Worm (Caenorhabditis elegans): Measurements from ENCODE around the gene abu-15.

Gene abu-15

DNA sequence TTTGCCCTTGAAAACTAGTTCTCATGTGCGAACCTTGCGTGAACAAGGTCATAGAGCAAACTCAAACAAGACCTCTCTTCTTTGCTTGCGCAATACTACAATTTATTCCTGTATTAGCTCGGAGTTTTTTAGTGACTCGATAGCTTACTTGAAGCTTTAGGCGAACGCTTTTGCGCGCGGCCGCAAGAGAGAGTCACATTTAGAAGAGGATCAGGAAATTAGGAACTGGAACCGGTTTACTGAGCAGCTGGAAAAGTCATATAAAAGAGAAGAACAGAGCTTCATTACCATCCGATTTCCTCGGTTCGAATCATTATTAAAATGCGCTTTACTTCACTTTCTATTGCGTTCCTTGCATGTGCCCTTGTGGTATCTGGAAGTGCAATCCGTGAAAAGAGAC, at the start of gene abu-15:
TSS of gene abu-15 (plus strand) at position 301 of the 400 bp plus-strand sequence.
- TF ChIP-seq pax-1 (tag; optimal IDR thresholded peaks at IDR 0.05) (no peak), ceh-45 (GFP tag; IDR thresholded peaks at IDR 0.05) (no peak), K09A11.1 (tag; optimal IDR thresholded peaks at IDR 0.05; ENCODE audit: insufficient read depth) (no peak), F13H6.1 (tag; optimal IDR thresholded peaks at IDR 0.05) (no peak)

DNA sequence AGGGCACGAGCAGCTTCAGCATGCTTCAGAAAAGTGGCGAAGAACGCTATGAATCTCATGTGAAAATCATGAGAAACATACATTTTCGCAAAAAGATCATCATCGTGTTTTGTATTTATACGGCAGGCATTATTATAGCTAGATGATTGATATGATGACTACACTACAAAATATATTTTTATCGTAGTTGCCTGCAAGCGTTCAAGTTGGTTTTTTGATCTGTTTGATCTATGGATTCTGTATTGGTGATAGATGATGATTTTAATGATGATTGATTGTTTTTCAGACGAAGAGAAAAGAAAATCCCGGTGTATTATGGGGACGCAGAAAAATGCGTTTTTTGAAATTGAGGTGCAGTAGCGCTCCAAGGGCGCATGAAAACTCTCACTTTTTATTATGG, 47.7 kb upstream of the abu-15 start, which contains the start of gene ugt-63:
TSS of gene ugt-63 (minus strand) at position 89 of the 400 bp plus-strand sequence.
- no peak for TF ChIP-seq hlh-6 (tag; optimal IDR thresholded peaks at IDR 0.05)
- TF ChIP-seq T23F11.4 (GFP tag; optimal IDR thresholded peaks at IDR 0.05): no peak
- TF ChIP-seq ahr-1 (tag; optimal IDR thresholded peaks at IDR 0.05): no peak
- no peak for TF ChIP-seq unc-86 (tag; optimal IDR thresholded peaks at IDR 0.05)
- no peak for TF ChIP-seq unc-42 (tag; optimal IDR thresholded peaks at IDR 0.05)
- TF ChIP-seq mec-3 (tag; optimal IDR thresholded peaks at IDR 0.05; ENCODE audit: borderline replicate concordance): no peak
- no peak for TF ChIP-seq sox-2 (GFP tag; IDR thresholded peaks at IDR 0.05)
- TF ChIP-seq ceh-45 (GFP tag; IDR thresholded peaks at IDR 0.05): no peak
- TF ChIP-seq C08G9.2 (tag; optimal IDR thresholded peaks at IDR 0.05): no peak
- TF ChIP-seq ets-4 (tag; optimal IDR thresholded peaks at IDR 0.05): no peak
- no peak for TF ChIP-seq hlh-13 (GFP tag; optimal IDR thresholded peaks at IDR 0.05)
- TF ChIP-seq sox-4 (tag; optimal IDR thresholded peaks at IDR 0.05): no peak
- TF ChIP-seq elt-2 (tag; optimal IDR thresholded peaks at IDR 0.05): no peak
- no peak for TF ChIP-seq F13H6.1 (tag; optimal IDR thresholded peaks at IDR 0.05)
- no peak for TF ChIP-seq pros-1 (tag; optimal IDR thresholded peaks at IDR 0.05)
- TF ChIP-seq C38D4.7 (GFP tag; optimal IDR thresholded peaks at IDR 0.05): no peak
- TF ChIP-seq ceh-19 (GFP tag; optimal IDR thresholded peaks at IDR 0.05): no peak
- TF ChIP-seq hlh-30 (tag; optimal IDR thresholded peaks at IDR 0.05; ENCODE audit: insufficient read depth): no peak
- TF ChIP-seq ztf-16 (tag; optimal IDR thresholded peaks at IDR 0.05): no peak
- TF ChIP-seq ceh-18 (tag; optimal IDR thresholded peaks at IDR 0.05): no peak

DNA sequence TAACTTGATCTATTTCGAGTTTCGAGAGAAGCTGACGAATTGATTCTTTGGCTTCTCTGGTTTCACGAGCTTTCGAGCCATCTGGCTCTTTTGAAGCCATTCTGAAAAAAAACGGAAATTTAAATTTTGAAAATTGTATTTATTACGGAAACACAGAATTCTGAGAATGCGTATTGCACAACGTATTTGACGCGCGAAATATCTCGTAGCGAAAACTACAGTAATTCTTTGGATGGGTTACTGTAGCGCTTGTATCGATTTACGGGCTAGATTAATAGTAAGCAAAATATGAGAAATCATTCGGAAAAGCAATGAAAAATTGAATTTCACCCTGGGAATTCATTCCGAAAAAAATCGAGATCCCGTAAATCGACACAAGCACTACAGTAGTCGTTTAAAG, 44.7 kb upstream of the abu-15 start, which contains the start of gene C04F5.8:
TSS of gene C04F5.8 (minus strand) at position 101 of the 400 bp plus-strand sequence.
- TF ChIP-seq sox-4 (tag; optimal IDR thresholded peaks at IDR 0.05) (no peak), nfya-1 (tag; optimal IDR thresholded peaks at IDR 0.05) (no peak), zip-5 (tag; optimal IDR thresholded peaks at IDR 0.05) (no peak), che-1 (tag; optimal IDR thresholded peaks at IDR 0.05) (no peak), sox-2 (GFP tag; IDR thresholded peaks at IDR 0.05) (no peak), ceh-6 (GFP tag; optimal IDR thresholded peaks at IDR 0.05) (no peak), npax-4 (tag; optimal IDR thresholded peaks at IDR 0.05) (no peak), ceh-48 (tag; optimal IDR thresholded peaks at IDR 0.05) (no peak), ceh-22 (tag; optimal IDR thresholded peaks at IDR 0.05) (no peak), ceh-45 (GFP tag; IDR thresholded peaks at IDR 0.05) (no peak), syd-9 (tag; optimal IDR thresholded peaks at IDR 0.05) (no peak), gmeb-2 (tag; optimal IDR thresholded peaks at IDR 0.05) (no peak), K02D7.2 (tag; optimal IDR thresholded peaks at IDR 0.05) (no peak), pax-1 (tag; optimal IDR thresholded peaks at IDR 0.05) (no peak), dmd-4 (tag; optimal IDR thresholded peaks at IDR 0.05; ENCODE audit: borderline replicate concordance) (no peak)

DNA sequence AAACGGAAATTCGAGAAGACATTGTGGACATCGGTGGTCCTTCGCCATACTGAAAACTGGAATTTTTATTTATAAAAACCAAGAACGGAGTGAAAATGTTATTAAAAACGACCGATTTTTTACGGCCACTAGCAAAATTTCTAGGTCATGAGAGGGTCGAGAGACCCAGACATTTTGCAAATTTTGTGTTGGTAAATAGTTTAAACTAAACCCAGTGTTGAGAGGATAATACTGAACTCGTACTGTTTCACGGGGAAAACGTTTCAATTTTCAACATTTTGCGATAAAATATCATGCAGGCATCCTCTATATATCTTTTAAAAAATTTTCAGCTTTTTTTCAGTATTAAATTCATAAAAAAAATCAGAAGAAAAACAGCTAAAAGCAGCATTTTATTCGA, 39.3 kb upstream of the abu-15 start, which contains the start of gene C04F5.9:
TSS of gene C04F5.9 (minus strand) at position 101 of the 400 bp plus-strand sequence.
- no peak for TF ChIP-seq ceh-18 (tag; optimal IDR thresholded peaks at IDR 0.05)
- no peak for TF ChIP-seq madf-2 (tag; optimal IDR thresholded peaks at IDR 0.05)
- TF ChIP-seq che-1 (tag; optimal IDR thresholded peaks at IDR 0.05): no peak
- no peak for TF ChIP-seq pros-1 (tag; optimal IDR thresholded peaks at IDR 0.05)
- TF ChIP-seq dve-1 (tag; optimal IDR thresholded peaks at IDR 0.05): no peak
- no peak for TF ChIP-seq C38D4.7 (GFP tag; optimal IDR thresholded peaks at IDR 0.05)
- no peak for TF ChIP-seq elt-4 (tag; optimal IDR thresholded peaks at IDR 0.05)
- no peak for TF ChIP-seq sox-2 (GFP tag; IDR thresholded peaks at IDR 0.05)
- no peak for TF ChIP-seq sox-4 (tag; optimal IDR thresholded peaks at IDR 0.05)
- TF ChIP-seq hlh-30 (tag; optimal IDR thresholded peaks at IDR 0.05; ENCODE audit: insufficient read depth): no peak
- TF ChIP-seq unc-3 (GFP tag; conservative IDR thresholded peaks at IDR 0.05): no peak
- no peak for TF ChIP-seq unc-3 (tag; optimal IDR thresholded peaks at IDR 0.05)
- no peak for TF ChIP-seq eyg-1 (tag; optimal IDR thresholded peaks at IDR 0.05)
